Worm (Caenorhabditis elegans) whole organism, L4/young adult: Measurements from ENCODE around the gene C33F10.8.

Experiments
- W03F9.2 ChIP-seq: fragments of 150-350 bp; optimal IDR thresholded peaks from 2 replicates; lab custom pipeline; 2014; ENCODE audit warnings: missing biosample characterization, missing genetic modification characterization
- dao-5 ChIP-seq: sonication (generic microtip); optimal IDR thresholded peaks from 2 replicates; lab custom pipeline; 2016; ENCODE audit warnings: missing genotype, missing genetic modification characterization, moderate library complexity, missing compliant biosample characterization
- him-1 ChIP-seq: sonication (generic microtip); optimal IDR thresholded peaks from 2 replicates; lab custom pipeline; 2016; ENCODE audit warnings: missing genotype, missing genetic modification reagents, missing genetic modification characterization, missing compliant biosample characterization

ce11 chrII:4784436-4784835 lies 40.6 kb downstream of the C33F10.8 start, which contains the start of gene nep-12:
- TF ChIP-seq dao-5 (tag; lab: Kevin White, UChicago) = no peak
- TF ChIP-seq him-1 (tag; lab: Kevin White, UChicago) = no peak
- no peak for TF ChIP-seq W03F9.2
